Worm (Caenorhabditis elegans) whole organism, midembryonic: ENCODE data around the gene clc-2.

Experiments
- T22C8.4 ChIP-seq: fragments of 200-800 bp; sonication (Bioruptor generic); IDR thresholded peaks from 2 replicates; pipeline ENCODE4 v1.3.6; 2022; ENCODE audit warnings: missing genetic modification characterization, missing compliant biosample characterization
- cog-1 ChIP-seq: sonication (generic microtip); optimal IDR thresholded peaks from 2 replicates; lab custom pipeline; 2016; ENCODE audit warnings: missing genetic modification characterization, missing compliant biosample characterization
- flt-1 ChIP-seq: fragments of 200-800 bp; sonication (Bioruptor generic); IDR thresholded peaks from 2 replicates; pipeline ENCODE4 v1.3.6; 2022; ENCODE audit warnings: missing genetic modification characterization, missing compliant biosample characterization
- klf-2 ChIP-seq: fragments of 200-800 bp; sonication (Bioruptor generic); conservative IDR thresholded peaks from 2 replicates; pipeline ENCODE4 v1.3.6; 2022; ENCODE audit warnings: missing genetic modification reagents, missing genetic modification characterization, missing compliant biosample characterization
- med-1 ChIP-seq: sonication (generic microtip); optimal IDR thresholded peaks from 2 replicates; lab custom pipeline; 2017; ENCODE audit warnings: missing genetic modification characterization, mild to moderate bottlenecking, missing compliant biosample characterization, antibody characterized with exemption, missing genetic modification reagents; ENCODE audit not compliant: insufficient read depth
- ref-1 ChIP-seq: fragments of 200-800 bp; sonication (Bioruptor generic); conservative IDR thresholded peaks from 2 replicates; pipeline ENCODE4 v1.3.6; 2022; ENCODE audit warnings: missing genetic modification reagents, missing genetic modification characterization, missing compliant biosample characterization
- tab-1 ChIP-seq: fragments of 200-800 bp; sonication (Bioruptor generic); IDR thresholded peaks from 2 replicates; pipeline ENCODE4 v1.3.6; 2022; ENCODE audit warnings: missing genetic modification characterization, missing compliant biosample characterization
- ztf-23 ChIP-seq: fragments of 200-800 bp; sonication (Bioruptor generic); IDR thresholded peaks from 2 replicates; pipeline ENCODE4 v1.3.6; 2022; ENCODE audit warnings: missing genetic modification reagents, missing genetic modification characterization, missing compliant biosample characterization
- ztf-29 ChIP-seq: fragments of 200-800 bp; sonication (Bioruptor generic); IDR thresholded peaks from 2 replicates; pipeline ENCODE4 v1.3.6; 2022; ENCODE audit warnings: missing genetic modification reagents, missing genetic modification characterization, missing compliant biosample characterization

clc-2 gene

DNA sequence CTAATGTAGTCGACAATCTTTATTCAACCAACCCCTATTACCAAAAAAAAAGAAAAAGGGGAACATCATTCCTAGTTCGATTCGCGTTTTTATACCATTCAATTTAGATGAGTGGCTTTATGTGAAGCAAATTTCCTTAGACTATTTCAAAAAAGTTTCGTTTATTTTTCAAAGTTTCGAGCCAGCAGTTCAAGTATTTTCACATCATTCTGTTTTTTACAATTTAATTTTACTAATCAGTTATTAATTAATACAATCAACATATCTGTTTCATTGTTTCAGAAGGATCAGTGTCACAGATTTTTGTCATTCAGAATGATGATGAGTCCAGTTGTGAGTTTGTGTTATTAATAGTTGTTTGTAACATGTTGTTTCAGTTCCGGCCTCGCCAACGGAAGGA, 21.3 kb upstream of the clc-2 start, which contains the start of gene C10A4.2:
TSS of gene C10A4.2 (plus strand) at position 301 of the 400 bp plus-strand sequence.
- TF ChIP-seq ztf-29 (GFP tag; lab: Robert Waterston, UW): no peak
- TF ChIP-seq T22C8.4: no peak
- TF ChIP-seq ztf-23 (GFP tag; lab: Robert Waterston, UW): no peak
- TF ChIP-seq ref-1 (GFP tag; lab: Robert Waterston, UW): no peak
- TF ChIP-seq flt-1 (GFP tag; lab: Robert Waterston, UW): no peak
- no peak for TF ChIP-seq klf-2 (GFP tag; lab: Robert Waterston, UW)
- TF ChIP-seq cog-1 (tag; lab: Kevin White, UChicago): no peak
- no peak for TF ChIP-seq tab-1 (GFP tag; lab: Robert Waterston, UW)
- TF ChIP-seq med-1: no peak

DNA sequence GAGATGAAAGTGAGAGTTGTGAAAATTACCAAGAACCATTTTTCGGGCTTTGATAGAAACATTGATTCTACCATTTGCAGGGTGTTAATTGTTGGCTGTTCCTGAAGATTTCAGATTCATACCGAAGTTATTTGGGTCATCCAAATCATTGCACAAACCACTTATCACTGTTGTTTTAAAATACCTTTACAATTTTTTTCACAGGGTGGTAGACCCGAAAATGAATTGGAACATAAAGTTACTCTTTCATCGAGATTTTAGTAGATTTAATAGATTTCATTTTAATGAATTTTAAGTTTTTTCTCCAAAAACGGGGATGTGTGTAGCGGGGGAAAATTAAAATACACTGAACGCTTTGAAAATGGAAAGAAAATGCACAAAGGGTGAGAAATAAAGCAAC, 15.8 kb upstream of the clc-2 start, which contains the start of gene C10A4.7:
TSS of gene C10A4.7 (minus strand) at position 101 of the 400 bp plus-strand sequence.
- no peak for TF ChIP-seq tab-1 (GFP tag; lab: Robert Waterston, UW)
- TF ChIP-seq flt-1 (GFP tag; lab: Robert Waterston, UW): no peak
- no peak for TF ChIP-seq ztf-23 (GFP tag; lab: Robert Waterston, UW)
- no peak for TF ChIP-seq ztf-29 (GFP tag; lab: Robert Waterston, UW)
- no peak for TF ChIP-seq klf-2 (GFP tag; lab: Robert Waterston, UW)
- TF ChIP-seq med-1: no peak
- TF ChIP-seq cog-1 (tag; lab: Kevin White, UChicago): no peak
- TF ChIP-seq T22C8.4: no peak
- no peak for TF ChIP-seq ref-1 (GFP tag; lab: Robert Waterston, UW)

- TF ChIP-seq tab-1 (GFP tag; lab: Robert Waterston, UW): no peak
- no peak for TF ChIP-seq ref-1 (GFP tag; lab: Robert Waterston, UW)
- TF ChIP-seq ztf-29 (GFP tag; lab: Robert Waterston, UW): no peak
- no peak for TF ChIP-seq klf-2 (GFP tag; lab: Robert Waterston, UW)
- no peak for TF ChIP-seq ztf-23 (GFP tag; lab: Robert Waterston, UW)
- no peak for TF ChIP-seq T22C8.4
- no peak for TF ChIP-seq cog-1 (tag; lab: Kevin White, UChicago)
- no peak for TF ChIP-seq med-1
- TF ChIP-seq flt-1 (GFP tag; lab: Robert Waterston, UW): no peak
Observed at ce11 chrX:7416082-7416481, 15.2 kb upstream of the clc-2 start, which contains the start of gene C10A4.1. Gene C10A4.1 (plus strand): TSS chrX:7416382.

- no peak for TF ChIP-seq cog-1 (tag; lab: Kevin White, UChicago)
- TF ChIP-seq ref-1 (GFP tag; lab: Robert Waterston, UW): no peak
- no peak for TF ChIP-seq ztf-29 (GFP tag; lab: Robert Waterston, UW)
- TF ChIP-seq ztf-23 (GFP tag; lab: Robert Waterston, UW): no peak
- TF ChIP-seq flt-1 (GFP tag; lab: Robert Waterston, UW): no peak
- no peak for TF ChIP-seq T22C8.4
- TF ChIP-seq med-1: no peak
- no peak for TF ChIP-seq klf-2 (GFP tag; lab: Robert Waterston, UW)
- TF ChIP-seq tab-1 (GFP tag; lab: Robert Waterston, UW): no peak
Observed at ce11 chrX:7420571-7420970, 10.7 kb upstream of the clc-2 start, which contains the start of gene C10A4.9. Gene C10A4.9 (plus strand): TSS chrX:7420871.

- TF ChIP-seq cog-1 (tag; lab: Kevin White, UChicago): no peak
- TF ChIP-seq flt-1 (GFP tag; lab: Robert Waterston, UW): no peak
- TF ChIP-seq ref-1 (GFP tag; lab: Robert Waterston, UW): no peak
- TF ChIP-seq ztf-23 (GFP tag; lab: Robert Waterston, UW): no peak
Observed at ce11 chrX:7424813-7425212, 6.5 kb upstream of the clc-2 start, which contains the start of gene mnm-2. Gene mnm-2 (minus strand): TSS chrX:7424913.

ce11 chrX:7430483-7430882, 782 bp upstream of the clc-2 start:
- TF ChIP-seq med-1 (no peak), T22C8.4 (no peak), klf-2 (GFP tag; lab: Robert Waterston, UW) (no peak), ztf-23 (GFP tag; lab: Robert Waterston, UW) (no peak), cog-1 (tag; lab: Kevin White, UChicago) (no peak), ref-1 (GFP tag; lab: Robert Waterston, UW) (no peak), flt-1 (GFP tag; lab: Robert Waterston, UW) (no peak), ztf-29 (GFP tag; lab: Robert Waterston, UW) (no peak), tab-1 (GFP tag; lab: Robert Waterston, UW) (no peak)

ce11 chrX:7433269-7433668, 2.0 kb downstream of the clc-2 start, which contains the start of gene clc-5:
Gene clc-5 (plus strand): TSS chrX:7433569.
- no peak for TF ChIP-seq ref-1 (GFP tag; lab: Robert Waterston, UW)
- TF ChIP-seq tab-1 (GFP tag; lab: Robert Waterston, UW): no peak
- TF ChIP-seq ztf-23 (GFP tag; lab: Robert Waterston, UW): no peak
- TF ChIP-seq med-1: no peak
- TF ChIP-seq cog-1 (tag; lab: Kevin White, UChicago): no peak

- TF ChIP-seq klf-2 (GFP tag; lab: Robert Waterston, UW) (no peak), ztf-29 (GFP tag; lab: Robert Waterston, UW) (no peak), ztf-23 (GFP tag; lab: Robert Waterston, UW) (no peak), tab-1 (GFP tag; lab: Robert Waterston, UW) (no peak), flt-1 (GFP tag; lab: Robert Waterston, UW) (no peak), ref-1 (GFP tag; lab: Robert Waterston, UW) (no peak), med-1 (no peak), cog-1 (tag; lab: Kevin White, UChicago) (no peak), T22C8.4 (no peak)
Observed at ce11 chrX:7436912-7437311, 5.6 kb downstream of the clc-2 start.

ce11 chrX:7437949-7438348, 6.7 kb downstream of the clc-2 start, which contains the start of gene C01C10.2:
Gene C01C10.2 (minus strand): TSS chrX:7438118.
- no peak for TF ChIP-seq T22C8.4
- TF ChIP-seq tab-1 (GFP tag; lab: Robert Waterston, UW): no peak
- TF ChIP-seq ztf-23 (GFP tag; lab: Robert Waterston, UW): no peak

ce11 chrX:7440102-7440501, 8.8 kb downstream of the clc-2 start:
- no peak for TF ChIP-seq ztf-29 (GFP tag; lab: Robert Waterston, UW)
- TF ChIP-seq tab-1 (GFP tag; lab: Robert Waterston, UW): no peak
- TF ChIP-seq ref-1 (GFP tag; lab: Robert Waterston, UW): no peak
- no peak for TF ChIP-seq T22C8.4
- no peak for TF ChIP-seq cog-1 (tag; lab: Kevin White, UChicago)
- no peak for TF ChIP-seq flt-1 (GFP tag; lab: Robert Waterston, UW)
- no peak for TF ChIP-seq med-1
- TF ChIP-seq ztf-23 (GFP tag; lab: Robert Waterston, UW): no peak
- TF ChIP-seq klf-2 (GFP tag; lab: Robert Waterston, UW): no peak
